Fruit fly (Drosophila melanogaster) whole organism, prepupa: ENCODE results near the gene Pax.

Experiments
- CG3032 ChIP-seq: fragments of 200-800 bp; optimal IDR thresholded peaks from 2 replicates; lab custom pipeline; 2019; ENCODE audit warnings: missing biosample characterization, mild to moderate bottlenecking, missing genetic modification characterization, moderate library complexity
- CG31627 ChIP-seq: fragments of 200-800 bp; sonication (Bioruptor generic); optimal IDR thresholded peaks from 3 replicates; lab custom pipeline; 2016; ENCODE audit warnings: missing biosample characterization, missing genetic modification characterization
- CG34406 ChIP-seq: fragments of 200-800 bp; sonication (Bioruptor generic); optimal IDR thresholded peaks from 3 replicates; lab custom pipeline; 2016; ENCODE audit warnings: missing biosample characterization, missing genetic modification characterization
- CG4318 ChIP-seq: fragments of 200-800 bp; sonication (Bioruptor generic); optimal IDR thresholded peaks from 3 replicates; lab custom pipeline; 2017; ENCODE audit warnings: missing biosample characterization, mild to moderate bottlenecking, missing genetic modification characterization
- CG9139 ChIP-seq: fragments of 200-800 bp; sonication (Bioruptor generic); optimal IDR thresholded peaks from 3 replicates; lab custom pipeline; 2017; ENCODE audit warnings: missing biosample characterization, mild to moderate bottlenecking, missing genetic modification characterization
- Eip93F ChIP-seq: fragments of 200-800 bp; sonication (Bioruptor generic); optimal IDR thresholded peaks from 2 replicates; lab custom pipeline; 2016; ENCODE audit warnings: missing biosample characterization, mild to moderate bottlenecking, missing genetic modification characterization
- Ets96B ChIP-seq: fragments of 200-800 bp; optimal IDR thresholded peaks from 2 replicates; lab custom pipeline; 2019; ENCODE audit warnings: missing biosample characterization, mild to moderate bottlenecking, missing genetic modification characterization, moderate library complexity
- Smox ChIP-seq: fragments of 200-800 bp; sonication (Bioruptor generic); optimal IDR thresholded peaks from 3 replicates; lab custom pipeline; 2016; ENCODE audit warnings: missing biosample characterization, missing genetic modification characterization
- spab ChIP-seq: fragments of 200-800 bp; sonication (Bioruptor generic); optimal IDR thresholded peaks from 2 replicates; lab custom pipeline; 2017; ENCODE audit warnings: missing biosample characterization, mild to moderate bottlenecking, missing genetic modification characterization, missing genetic modification reagents
- vri ChIP-seq: fragments of 200-800 bp; sonication (Bioruptor generic); optimal IDR thresholded peaks from 3 replicates; lab custom pipeline; 2016; ENCODE audit warnings: missing biosample characterization, mild to moderate bottlenecking, missing genetic modification characterization

DNA sequence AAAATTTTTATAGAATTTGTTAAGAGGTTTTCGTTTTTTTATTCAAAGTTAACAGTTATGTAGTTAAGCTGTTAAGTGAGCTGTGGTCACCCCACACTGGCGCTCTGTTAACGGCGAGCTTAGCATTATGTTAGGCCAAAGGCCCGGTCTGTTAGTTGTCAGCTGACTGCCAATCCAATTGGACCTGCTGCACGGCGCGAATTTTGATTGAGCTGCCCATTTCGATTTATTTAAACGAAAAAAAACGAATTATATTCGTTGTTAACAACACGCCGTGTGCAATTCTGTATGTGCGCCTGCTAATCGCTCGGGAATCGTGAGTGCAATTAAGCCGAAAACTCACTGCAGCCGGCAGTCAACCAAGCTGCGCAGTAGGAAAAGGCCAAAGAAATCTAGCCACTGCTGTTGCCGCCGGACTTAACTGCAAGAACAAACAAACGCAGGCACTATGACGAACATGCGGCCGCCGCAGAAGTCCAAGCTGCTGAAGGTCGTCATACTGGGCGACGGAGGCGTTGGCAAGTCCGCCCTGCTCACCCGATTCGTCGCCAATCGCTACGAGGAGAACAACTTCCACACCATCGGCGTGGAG, 6.1 kb upstream of the Pax start, which contains the start of gene Rab9:
- TF ChIP-seq CG34406 (GFP tag; lab: Kevin White, UChicago) (no peak), Ets96B (tag; lab: Kevin White, UChicago) (no peak), Smox (GFP tag; lab: Kevin White, UChicago) (no peak), CG4318 (no peak), CG3032 (tag; lab: Kevin White, UChicago) (no peak), vri (GFP tag; lab: Kevin White, UChicago) (no peak), Eip93F (no peak), spab (GFP tag; lab: Kevin White, UChicago) (no peak), CG31627 (GFP tag; lab: Kevin White, UChicago) (no peak), CG9139 (GFP tag; lab: Kevin White, UChicago) (no peak)
